Worm (Caenorhabditis elegans) whole organism, mixed stage, embryonic: ENCODE data around the gene act-3.

Experiments used
- cnd-1 ChIP-seq: fragments of 200-800 bp; sonication (Bioruptor generic); optimal IDR thresholded peaks from 2 replicates; lab custom pipeline; 2018; ENCODE audit warnings: mild to moderate bottlenecking, missing genetic modification characterization, missing compliant biosample characterization
- elt-1 ChIP-seq: sonication (generic microtip); optimal IDR thresholded peaks from 2 replicates; lab custom pipeline; 2017; ENCODE audit warnings: missing genetic modification characterization, mild to moderate bottlenecking, missing compliant biosample characterization, antibody characterized with exemption, moderate library complexity, borderline replicate concordance; ENCODE audit not compliant: insufficient read depth
- elt-3 ChIP-seq: fragments of 150-350 bp; optimal IDR thresholded peaks from 2 replicates; lab custom pipeline; 2014; ENCODE audit warnings: missing biosample characterization, missing genetic modification characterization
- ham-2 ChIP-seq: fragments of 200-800 bp; sonication (Bioruptor generic); optimal IDR thresholded peaks from 2 replicates; lab custom pipeline; 2018; ENCODE audit warnings: mild to moderate bottlenecking, missing genetic modification characterization, missing compliant biosample characterization
- lin-13 ChIP-seq: fragments of 150-350 bp; optimal IDR thresholded peaks from 2 replicates; lab custom pipeline; 2014; ENCODE audit warnings: missing biosample characterization, missing genetic modification characterization
- lsy-2 ChIP-seq: fragments of 150-350 bp; optimal IDR thresholded peaks from 2 replicates; lab custom pipeline; 2014; ENCODE audit warnings: missing biosample characterization, missing genetic modification characterization
- nhr-12 ChIP-seq: fragments of 150-350 bp; optimal IDR thresholded peaks from 2 replicates; lab custom pipeline; 2014; ENCODE audit warnings: missing biosample characterization, missing genetic modification characterization
- nhr-237 ChIP-seq: fragments of 150-350 bp; optimal IDR thresholded peaks from 2 replicates; lab custom pipeline; 2014; ENCODE audit warnings: missing biosample characterization, missing genetic modification characterization
- nhr-28 ChIP-seq: fragments of 150-350 bp; optimal IDR thresholded peaks from 2 replicates; lab custom pipeline; 2014; ENCODE audit warnings: missing biosample characterization, missing genetic modification characterization
- pha-4 ChIP-seq: fragments of 150-350 bp; optimal IDR thresholded peaks from 2 replicates; lab custom pipeline; 2018; ENCODE audit warnings: missing biosample characterization, missing genetic modification reagents, missing genetic modification characterization
- snpc-4 ChIP-seq: fragments of 150-350 bp; optimal IDR thresholded peaks from 2 replicates; lab custom pipeline; 2014; ENCODE audit warnings: missing biosample characterization, missing genetic modification characterization
- unc-39 ChIP-seq: fragments of 150-350 bp; optimal IDR thresholded peaks from 2 replicates; lab custom pipeline; 2014; ENCODE audit warnings: missing biosample characterization, missing genetic modification characterization
- unc-62 ChIP-seq: fragments of 150-350 bp; optimal IDR thresholded peaks from 2 replicates; lab custom pipeline; 2014; ENCODE audit warnings: missing biosample characterization, missing genetic modification reagents, missing genetic modification characterization
- ztf-11 ChIP-seq: fragments of 150-350 bp; optimal IDR thresholded peaks from 2 replicates; lab custom pipeline; 2014; ENCODE audit warnings: missing biosample characterization, missing genetic modification characterization

DNA sequence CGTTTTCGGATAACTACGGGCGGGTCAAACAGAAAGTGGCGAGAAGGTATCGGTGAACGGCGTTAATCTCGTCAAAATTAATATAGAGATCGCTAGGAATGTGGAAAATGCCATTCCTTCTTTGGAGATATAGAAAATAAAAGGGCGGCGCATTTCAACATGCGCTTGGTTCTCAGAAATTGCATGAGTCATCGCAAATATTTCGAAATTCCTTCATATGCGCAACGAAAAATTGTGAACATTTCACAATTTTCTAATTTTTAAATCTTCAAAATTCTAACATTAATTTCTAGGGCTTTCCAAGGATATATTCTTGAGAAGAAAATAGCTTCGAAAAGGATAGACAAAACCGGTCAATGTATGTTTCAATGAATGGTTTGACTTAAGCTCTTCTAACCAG is 4.6 kb upstream of the act-3 start:
- TF ChIP-seq elt-3, result no peak
- no peak for TF ChIP-seq nhr-12 (tag; lab: Kevin White, UChicago)
- no peak for TF ChIP-seq ztf-11 (tag; lab: Kevin White, UChicago)
- TF ChIP-seq lin-13, result no peak
- TF ChIP-seq cnd-1, result no peak
- no peak for TF ChIP-seq unc-39 (tag; lab: Kevin White, UChicago)
- TF ChIP-seq snpc-4, result no peak
- TF ChIP-seq nhr-28 (tag; lab: Kevin White, UChicago), result no peak
- TF ChIP-seq pha-4, result no peak
- no peak for TF ChIP-seq nhr-237 (tag; lab: Kevin White, UChicago)
- no peak for TF ChIP-seq elt-1
- TF ChIP-seq unc-62 (GFP tag; lab: Kevin White, UChicago), result no peak
- TF ChIP-seq lsy-2 (tag; lab: Kevin White, UChicago), result no peak
- TF ChIP-seq ham-2 (GFP tag; lab: Kevin White, UChicago), result no peak
